Worm (Caenorhabditis elegans): Measurements from ENCODE around the gene T05B11.4.

ce11 chrV:7778999-7779398 is 24.5 kb upstream of the T05B11.4 start:
- TF ChIP-seq tbx-8 (GFP tag; optimal IDR thresholded peaks at IDR 0.05) (no peak), elt-1 (tag; optimal IDR thresholded peaks at IDR 0.05; ENCODE audit: borderline replicate concordance, insufficient read depth) (no peak), lin-13 (tag; optimal IDR thresholded peaks at IDR 0.05) (no peak), unc-39 (tag; optimal IDR thresholded peaks at IDR 0.05) (no peak)
